Worm (Caenorhabditis elegans) whole organism, young adult: ENCODE results near the gene Y7A5A.1.
A peak's percentile ranks its signal among the peaks of the same experiment; 100 is the strongest.

Experiments
- B0261.1 ChIP-seq: sonication (generic microtip); optimal IDR thresholded peaks from 2 replicates; lab custom pipeline; 2016; ENCODE audit warnings: mild to moderate bottlenecking, missing genetic modification characterization, moderate library complexity, missing compliant biosample characterization
- B0336.3 ChIP-seq: fragments of 200-800 bp; sonication (Bioruptor generic); IDR thresholded peaks from 2 replicates; pipeline ENCODE4 v1.3.6; 2022; ENCODE audit warnings: missing genetic modification characterization, missing compliant biosample characterization
- C06A6.2 ChIP-seq: fragments of 200-800 bp; sonication (Bioruptor generic); conservative IDR thresholded peaks from 2 replicates; pipeline ENCODE4 v1.3.6; 2022; ENCODE audit warnings: missing genetic modification characterization, missing compliant biosample characterization
- F10E7.11 ChIP-seq: sonication (generic microtip); optimal IDR thresholded peaks from 2 replicates; lab custom pipeline; 2017; ENCODE audit warnings: mild to moderate bottlenecking, missing genetic modification characterization, moderate library complexity, missing compliant biosample characterization
- F22D6.2 ChIP-seq: sonication (generic microtip); optimal IDR thresholded peaks from 2 replicates; lab custom pipeline; 2016; ENCODE audit warnings: mild to moderate bottlenecking, missing genetic modification characterization, missing compliant biosample characterization
- F57C9.4 ChIP-seq: sonication (generic microtip); optimal IDR thresholded peaks from 2 replicates; lab custom pipeline; 2017; ENCODE audit warnings: mild to moderate bottlenecking, missing genetic modification characterization, missing compliant biosample characterization
- K11D2.4 ChIP-seq: fragments of 200-800 bp; sonication (Bioruptor generic); IDR thresholded peaks from 2 replicates; pipeline ENCODE4 v1.3.6; 2022; ENCODE audit warnings: missing genetic modification reagents, missing genetic modification characterization, missing compliant biosample characterization
- K12H6.12 ChIP-seq: fragments of 200-800 bp; sonication (Bioruptor generic); optimal IDR thresholded peaks from 2 replicates; lab custom pipeline; 2018; ENCODE audit warnings: mild to moderate bottlenecking, missing genetic modification characterization, missing compliant biosample characterization
- Y53F4B.3 ChIP-seq: fragments of 200-800 bp; sonication (Bioruptor generic); IDR thresholded peaks from 2 replicates; pipeline ENCODE4 v1.3.6; 2022; ENCODE audit warnings: missing genetic modification reagents, missing genetic modification characterization, missing compliant biosample characterization
- Y56A3A.18 ChIP-seq: fragments of 200-800 bp; sonication (Bioruptor generic); IDR thresholded peaks from 2 replicates; pipeline ENCODE4 v1.3.6; 2022; ENCODE audit warnings: missing genetic modification reagents, missing genetic modification characterization, missing compliant biosample characterization
- Y67H2A.10 ChIP-seq: fragments of 200-800 bp; sonication (Bioruptor generic); conservative IDR thresholded peaks from 2 replicates; pipeline ENCODE4 v1.3.6; 2022; ENCODE audit warnings: missing genetic modification reagents, missing genetic modification characterization, missing compliant biosample characterization
- akir-1 ChIP-seq: fragments of 200-800 bp; sonication (Bioruptor generic); optimal IDR thresholded peaks from 2 replicates; lab custom pipeline; 2018; ENCODE audit warnings: mild to moderate bottlenecking, missing genetic modification characterization, moderate library complexity, missing compliant biosample characterization
- ama-1 ChIP-seq, 3 experiments: fragments of 150-350 bp in 1 of 3; sonication (generic microtip) in 2 of 3; optimal IDR thresholded peaks; 2 replicates each; lab custom pipeline; 2014 to 2018; ENCODE audit warnings: missing biosample characterization in 2 of 3, missing genetic modification characterization in 2 of 3, missing genetic modification reagents in 2 of 3
- aptf-2 ChIP-seq: fragments of 200-800 bp; sonication (Bioruptor generic); conservative IDR thresholded peaks from 2 replicates; pipeline ENCODE4 v1.3.6; 2022; ENCODE audit warnings: missing genetic modification reagents, missing genetic modification characterization, missing compliant biosample characterization
- atf-7 ChIP-seq: sonication (generic microtip); optimal IDR thresholded peaks from 2 replicates; lab custom pipeline; 2017; ENCODE audit warnings: mild to moderate bottlenecking, missing genetic modification characterization, missing compliant biosample characterization
- ccch-3 ChIP-seq: fragments of 200-800 bp; sonication (Bioruptor generic); optimal IDR thresholded peaks from 2 replicates; lab custom pipeline; 2018; ENCODE audit warnings: mild to moderate bottlenecking, missing genetic modification characterization, missing compliant biosample characterization
- dpl-1 ChIP-seq: fragments of 150-350 bp; optimal IDR thresholded peaks from 2 replicates; lab custom pipeline; 2014; ENCODE audit warnings: missing biosample characterization, missing genetic modification reagents, missing genetic modification characterization
- efl-1 ChIP-seq: fragments of 150-350 bp; optimal IDR thresholded peaks from 2 replicates; lab custom pipeline; 2014; ENCODE audit warnings: missing biosample characterization, missing genetic modification reagents, missing genetic modification characterization
- egl-18 ChIP-seq: fragments of 200-800 bp; sonication (Bioruptor generic); IDR thresholded peaks from 2 replicates; pipeline ENCODE4 v1.3.6; 2022; ENCODE audit warnings: missing genetic modification reagents, missing genetic modification characterization, missing compliant biosample characterization
- egrh-3 ChIP-seq: fragments of 200-800 bp; sonication (Bioruptor generic); IDR thresholded peaks from 2 replicates; pipeline ENCODE4 v1.3.6; 2022; ENCODE audit warnings: missing genetic modification reagents, missing genetic modification characterization, missing compliant biosample characterization
- ets-4 ChIP-seq: fragments of 200-800 bp; sonication (Bioruptor generic); optimal IDR thresholded peaks from 2 replicates; lab custom pipeline; 2018; ENCODE audit warnings: mild to moderate bottlenecking, missing genetic modification characterization, missing compliant biosample characterization
- fkh-3 ChIP-seq: sonication (generic microtip); optimal IDR thresholded peaks from 2 replicates; lab custom pipeline; 2016; ENCODE audit warnings: mild to moderate bottlenecking, missing genetic modification characterization, missing compliant biosample characterization
- hlh-26 ChIP-seq: fragments of 200-800 bp; sonication (Bioruptor generic); conservative IDR thresholded peaks from 2 replicates; pipeline ENCODE4 v1.3.6; 2022; ENCODE audit warnings: missing genetic modification reagents, missing genetic modification characterization, missing compliant biosample characterization
- hrde-1 ChIP-seq: sonication (generic microtip); optimal IDR thresholded peaks from 2 replicates; lab custom pipeline; 2016; ENCODE audit warnings: missing genetic modification characterization, mild to moderate bottlenecking, missing compliant biosample characterization, moderate library complexity, missing genotype, missing genetic modification reagents, borderline replicate concordance
- hsf-1 ChIP-seq: fragments of 200-800 bp; sonication (Bioruptor generic); IDR thresholded peaks from 2 replicates; pipeline ENCODE4 v1.3.6; 2022; ENCODE audit warnings: missing genetic modification reagents, missing genetic modification characterization, missing compliant biosample characterization
- lin-26 ChIP-seq: fragments of 200-800 bp; sonication (Bioruptor generic); IDR thresholded peaks from 2 replicates; pipeline ENCODE4 v1.3.6; 2022; ENCODE audit warnings: missing genetic modification reagents, missing genetic modification characterization, missing compliant biosample characterization
- lin-35 ChIP-seq, 3 experiments: fragments of 150-350 bp in 2 of 3; sonication (generic microtip) in 1 of 3; optimal IDR thresholded peaks; 2 replicates each; lab custom pipeline; 2014 to 2018; ENCODE audit warnings: missing biosample characterization in 3 of 3, missing genetic modification characterization in 3 of 3, missing genetic modification reagents in 3 of 3
- lsy-27 ChIP-seq: sonication (generic microtip); optimal IDR thresholded peaks from 2 replicates; lab custom pipeline; 2017; ENCODE audit warnings: missing genetic modification characterization, mild to moderate bottlenecking, missing compliant biosample characterization, antibody characterized with exemption, missing genotype, borderline replicate concordance; ENCODE audit not compliant: insufficient read depth
- madf-10 ChIP-seq: sonication (generic microtip); optimal IDR thresholded peaks from 2 replicates; lab custom pipeline; 2016; ENCODE audit warnings: mild to moderate bottlenecking, missing genetic modification characterization, missing compliant biosample characterization
- nfyb-1 ChIP-seq: fragments of 200-800 bp; sonication (Bioruptor generic); IDR thresholded peaks from 2 replicates; pipeline ENCODE4 v1.3.6; 2022; ENCODE audit warnings: missing genetic modification reagents, missing genetic modification characterization, missing compliant biosample characterization
- nhr-120 ChIP-seq: fragments of 200-800 bp; sonication (Bioruptor generic); IDR thresholded peaks from 2 replicates; pipeline ENCODE4 v1.3.6; 2022; ENCODE audit warnings: missing genetic modification characterization, missing compliant biosample characterization
- rcor-1 ChIP-seq: fragments of 200-800 bp; sonication (Bioruptor generic); IDR thresholded peaks from 2 replicates; pipeline ENCODE4 v1.3.6; 2022; ENCODE audit warnings: missing genetic modification reagents, missing genetic modification characterization, missing compliant biosample characterization
- snpc-1.1 ChIP-seq: sonication (generic microtip); optimal IDR thresholded peaks from 2 replicates; lab custom pipeline; 2017; ENCODE audit warnings: missing genetic modification characterization, mild to moderate bottlenecking, missing compliant biosample characterization, antibody characterized with exemption, moderate library complexity, missing genotype, missing genetic modification reagents; ENCODE audit not compliant: insufficient read depth
- snpc-4 ChIP-seq, 5 experiments: fragments of 150-350 bp in 1 of 5; sonication (generic microtip) in 4 of 5; optimal IDR thresholded peaks; 2 replicates each; lab custom pipeline; 2014 to 2018; ENCODE audit warnings: missing genetic modification characterization in 5 of 5, missing biosample characterization in 3 of 5, antibody characterized with exemption in 2 of 5, mild to moderate bottlenecking in 2 of 5, missing compliant biosample characterization in 2 of 5, missing genotype in 2 of 5, moderate library complexity in 2 of 5, missing genetic modification reagents in 1 of 5
- somi-1 ChIP-seq: fragments of 200-800 bp; sonication (Bioruptor generic); optimal IDR thresholded peaks from 2 replicates; lab custom pipeline; 2018; ENCODE audit warnings: mild to moderate bottlenecking, missing genetic modification characterization, missing compliant biosample characterization
- tbp1 ChIP-seq: fragments of 200-800 bp; sonication (Bioruptor generic); optimal IDR thresholded peaks from 2 replicates; lab custom pipeline; 2018; ENCODE audit warnings: mild to moderate bottlenecking, missing genetic modification characterization, missing compliant biosample characterization
- ztf-18 ChIP-seq: sonication (generic microtip); optimal IDR thresholded peaks from 2 replicates; lab custom pipeline; 2016; ENCODE audit warnings: missing genotype, mild to moderate bottlenecking, missing genetic modification characterization, missing compliant biosample characterization
- ztf-26 ChIP-seq: sonication (generic microtip); optimal IDR thresholded peaks from 2 replicates; lab custom pipeline; 2017; ENCODE audit warnings: missing genetic modification characterization, missing compliant biosample characterization
- ztf-3 ChIP-seq: fragments of 200-800 bp; sonication (Bioruptor generic); optimal IDR thresholded peaks from 2 replicates; lab custom pipeline; 2018; ENCODE audit warnings: mild to moderate bottlenecking, missing genetic modification characterization, missing compliant biosample characterization

Y7A5A.1 gene

ce11 chrX:15736419-15736818, 34.9 kb downstream of the Y7A5A.1 start (continued):
- TF ChIP-seq ets-4 (GFP tag; lab: Kevin White, UChicago), result no peak
- peak; percentile 40 for TF ChIP-seq madf-10 (tag; lab: Kevin White, UChicago)
- no peak for TF ChIP-seq F57C9.4 (tag; lab: Kevin White, UChicago)
- no peak for TF ChIP-seq akir-1 (GFP tag; lab: Kevin White, UChicago)
- TF ChIP-seq Y56A3A.18 (GFP tag; lab: Robert Waterston, UW), result peak; percentile 72
- peak; percentile 42 for TF ChIP-seq B0261.1 (tag; lab: Kevin White, UChicago)
- TF ChIP-seq hlh-26 (GFP tag; lab: Robert Waterston, UW), result no peak
- no peak for TF ChIP-seq dpl-1
- TF ChIP-seq F10E7.11 (tag; lab: Kevin White, UChicago), result no peak
- no peak for TF ChIP-seq ztf-18 (tag; lab: Kevin White, UChicago)
- peak; percentile 40; the same call in 1 of the 2 replicates for TF ChIP-seq B0336.3 (GFP tag; lab: Robert Waterston, UW)
- peak; percentile 77 for TF ChIP-seq K11D2.4 (GFP tag; lab: Robert Waterston, UW)
- peak; percentile 6 for TF ChIP-seq K12H6.12 (tag; lab: Kevin White, UChicago)
- no peak for TF ChIP-seq egrh-3
- peak; percentile 8 for TF ChIP-seq atf-7 (tag; lab: Kevin White, UChicago)
- peak; percentile 41 for TF ChIP-seq F22D6.2 (tag; lab: Kevin White, UChicago)
- no peak for TF ChIP-seq egl-18 (GFP tag; lab: Robert Waterston, UW)
- no peak for TF ChIP-seq efl-1
- TF ChIP-seq ztf-26 (tag; lab: Kevin White, UChicago), result peak; percentile 70
- no peak for TF ChIP-seq snpc-1.1 (tag; lab: Kevin White, UChicago)
- peak; percentile 26; the same call in 1 of the 2 replicates for TF ChIP-seq rcor-1
- no peak for TF ChIP-seq snpc-4 (GFP tag; optimal IDR thresholded peaks at IDR 0.05; lab: Kevin White, UChicago)
- peak in 2 of 4 experiments; percentile 32 to 64 for TF ChIP-seq snpc-4 (tag; optimal IDR thresholded peaks at IDR 0.05; lab: Kevin White, UChicago)
- no peak for TF ChIP-seq aptf-2 (GFP tag; lab: Robert Waterston, UW)
- TF ChIP-seq nfyb-1 (GFP tag; lab: Robert Waterston, UW), result peak; percentile 64; the same call in 1 of the 2 replicates
- TF ChIP-seq tbp1 (GFP tag; lab: Kevin White, UChicago), result peak; percentile 67

- no peak for TF ChIP-seq fkh-3 (tag; lab: Kevin White, UChicago)
These were observed 39.6 kb downstream of the Y7A5A.1 start, which contains the start of gene lin-15A for ce11 chrX:15731668-15732067. Gene lin-15A (plus strand): TSS chrX:15731968.

ce11 chrX:15730342-15730741, 41.0 kb downstream of the Y7A5A.1 start:
- TF ChIP-seq lin-26 (GFP tag; lab: Robert Waterston, UW) (no peak), hrde-1 (no peak), egl-18 (GFP tag; lab: Robert Waterston, UW) (no peak), C06A6.2 (GFP tag; lab: Robert Waterston, UW) (no peak), ama-1 (optimal IDR thresholded peaks at IDR 0.05; lab: Kevin White, UChicago) (no peak), ama-1 (GFP tag; optimal IDR thresholded peaks at IDR 0.05; lab: Kevin White, UChicago) (no peak), ztf-3 (no peak), hsf-1 (GFP tag; lab: Robert Waterston, UW) (no peak), lin-35 (GFP tag; optimal IDR thresholded peaks at IDR 0.05; lab: Kevin White, UChicago) (no peak), ccch-3 (no peak), F57C9.4 (tag; lab: Kevin White, UChicago) (no peak), somi-1 (no peak), lsy-27 (tag; lab: Kevin White, UChicago) (no peak), nhr-120 (GFP tag; lab: Robert Waterston, UW) (no peak), Y67H2A.10 (GFP tag; lab: Robert Waterston, UW) (no peak), Y53F4B.3 (no peak)
- TF ChIP-seq, all 124 proteins: peak for 0
